Worm (Caenorhabditis elegans): Measurements from ENCODE around the gene F44G4.6.

DNA sequence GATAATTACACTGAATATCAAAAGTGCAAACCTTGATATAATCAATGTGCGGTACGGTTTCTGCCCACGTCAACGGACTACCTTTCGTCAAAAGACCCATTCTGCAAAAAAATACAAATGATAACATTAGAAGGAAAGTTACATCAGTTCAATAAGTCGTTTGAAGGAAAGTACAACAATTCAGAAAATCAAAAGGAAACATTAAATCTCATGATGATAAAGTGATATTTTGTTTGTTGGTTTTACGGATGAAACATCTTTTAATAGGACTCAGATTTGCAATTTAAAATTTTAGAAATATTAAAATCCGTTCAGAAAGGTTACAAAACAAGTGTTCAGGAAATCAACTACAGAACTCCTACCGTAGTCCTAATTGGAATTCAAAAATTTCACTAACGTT, 36.6 kb upstream of the F44G4.6 start, which contains the start of gene gcs-1:
- TF ChIP-seq flt-1 (GFP tag; IDR thresholded peaks at IDR 0.05) = no peak
- no peak for TF ChIP-seq ztf-29 (GFP tag; IDR thresholded peaks at IDR 0.05)
- no peak for TF ChIP-seq cog-1 (tag; optimal IDR thresholded peaks at IDR 0.05)
- no peak for TF ChIP-seq med-1 (GFP tag; optimal IDR thresholded peaks at IDR 0.05; ENCODE audit: insufficient read depth)
- no peak for TF ChIP-seq klf-2 (GFP tag; conservative IDR thresholded peaks at IDR 0.05)
